Worm (Caenorhabditis elegans) whole organism, midembryonic: Measurements from ENCODE around the gene F40A3.2.

Experiments used
- T22C8.4 ChIP-seq: fragments of 200-800 bp; sonication (Bioruptor generic); IDR thresholded peaks from 2 replicates; pipeline ENCODE4 v1.3.6; 2022; ENCODE audit warnings: missing genetic modification characterization, missing compliant biosample characterization
- cog-1 ChIP-seq: sonication (generic microtip); optimal IDR thresholded peaks from 2 replicates; lab custom pipeline; 2016; ENCODE audit warnings: missing genetic modification characterization, missing compliant biosample characterization
- flt-1 ChIP-seq: fragments of 200-800 bp; sonication (Bioruptor generic); IDR thresholded peaks from 2 replicates; pipeline ENCODE4 v1.3.6; 2022; ENCODE audit warnings: missing genetic modification characterization, missing compliant biosample characterization
- klf-2 ChIP-seq: fragments of 200-800 bp; sonication (Bioruptor generic); conservative IDR thresholded peaks from 2 replicates; pipeline ENCODE4 v1.3.6; 2022; ENCODE audit warnings: missing genetic modification reagents, missing genetic modification characterization, missing compliant biosample characterization
- ref-1 ChIP-seq: fragments of 200-800 bp; sonication (Bioruptor generic); conservative IDR thresholded peaks from 2 replicates; pipeline ENCODE4 v1.3.6; 2022; ENCODE audit warnings: missing genetic modification reagents, missing genetic modification characterization, missing compliant biosample characterization
- tab-1 ChIP-seq: fragments of 200-800 bp; sonication (Bioruptor generic); IDR thresholded peaks from 2 replicates; pipeline ENCODE4 v1.3.6; 2022; ENCODE audit warnings: missing genetic modification characterization, missing compliant biosample characterization
- ztf-29 ChIP-seq: fragments of 200-800 bp; sonication (Bioruptor generic); IDR thresholded peaks from 2 replicates; pipeline ENCODE4 v1.3.6; 2022; ENCODE audit warnings: missing genetic modification reagents, missing genetic modification characterization, missing compliant biosample characterization

DNA sequence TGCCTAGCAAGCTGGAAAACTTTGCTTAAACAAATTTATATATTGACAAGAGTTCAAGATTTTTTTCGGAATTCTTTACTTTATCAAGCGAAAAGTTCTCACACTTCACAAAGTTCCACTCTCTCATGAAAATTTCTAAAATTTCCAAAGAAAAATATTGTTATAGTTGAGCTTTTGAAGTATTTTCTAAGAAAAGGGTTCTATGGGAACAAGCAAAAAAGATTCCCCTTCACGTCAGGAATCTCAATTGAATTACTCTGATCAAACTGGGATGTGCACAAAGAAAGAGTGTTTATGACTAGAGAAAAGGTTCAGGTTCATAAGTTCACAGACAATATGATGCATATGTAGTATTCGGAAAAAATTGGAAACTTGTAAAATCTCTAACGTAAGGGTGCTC lies 25.7 kb downstream of the F40A3.2 start:
- TF ChIP-seq flt-1 (GFP tag; lab: Robert Waterston, UW) (no peak), ztf-29 (GFP tag; lab: Robert Waterston, UW) (no peak), tab-1 (GFP tag; lab: Robert Waterston, UW) (no peak), ref-1 (GFP tag; lab: Robert Waterston, UW) (no peak), klf-2 (GFP tag; lab: Robert Waterston, UW) (no peak), T22C8.4 (GFP tag; lab: Robert Waterston, UW) (no peak), cog-1 (no peak)
